Worm (Caenorhabditis elegans): ENCODE measurements around the gene ceh-79.

Gene ceh-79

ce11 chrV:13312210-13312676, 10.6 kb downstream of the ceh-79 start, which contains the start of gene nasp-2 (continued):
- no peak for TF ChIP-seq ets-4 (GFP tag; optimal IDR thresholded peaks at IDR 0.05)
- TF ChIP-seq T07F8.4 (tag; optimal IDR thresholded peaks at IDR 0.05), result no peak
- TF ChIP-seq akir-1 (GFP tag; optimal IDR thresholded peaks at IDR 0.05), result no peak
- peak; percentile 50 for TF ChIP-seq him-1 (tag; optimal IDR thresholded peaks at IDR 0.05)
- no peak for TF ChIP-seq let-607 (tag; optimal IDR thresholded peaks at IDR 0.05)
- peak; percentile 90 for TF ChIP-seq unc-130 (GFP tag; optimal IDR thresholded peaks at IDR 0.05)
- TF ChIP-seq ccch-3 (GFP tag; optimal IDR thresholded peaks at IDR 0.05), result no peak
- TF ChIP-seq nhr-80 (tag; optimal IDR thresholded peaks at IDR 0.05), result no peak
- peak; percentile 78; the same call in 1 of the 2 replicates for TF ChIP-seq ztf-28 (GFP tag; IDR thresholded peaks at IDR 0.05)
- peak; percentile 52 for TF ChIP-seq hrde-1 (tag; optimal IDR thresholded peaks at IDR 0.05; ENCODE audit: borderline replicate concordance)
- TF ChIP-seq K12H6.12 (tag; optimal IDR thresholded peaks at IDR 0.05), result no peak
- peak; percentile 99 for TF ChIP-seq xnd-1 (tag; optimal IDR thresholded peaks at IDR 0.05)
- TF ChIP-seq madf-3 (GFP tag; IDR thresholded peaks at IDR 0.05), result peak; percentile 94
- TF ChIP-seq nhr-120 (GFP tag; IDR thresholded peaks at IDR 0.05), result no peak
- no peak for TF ChIP-seq sdz-38 (tag; optimal IDR thresholded peaks at IDR 0.05)
- TF ChIP-seq madf-10 (tag; optimal IDR thresholded peaks at IDR 0.05), result no peak
- no peak for TF ChIP-seq ztf-26 (tag; optimal IDR thresholded peaks at IDR 0.05)
- TF ChIP-seq F39B2.1 (GFP tag; IDR thresholded peaks at IDR 0.05), result no peak
- no peak for TF ChIP-seq ztf-22 (GFP tag; optimal IDR thresholded peaks at IDR 0.05)
- no peak for TF ChIP-seq die-1 (tag; optimal IDR thresholded peaks at IDR 0.05)
- no peak for TF ChIP-seq cebp-2 (GFP tag; IDR thresholded peaks at IDR 0.05)
- TF ChIP-seq efl-1 (GFP tag; optimal IDR thresholded peaks at IDR 0.05), result peak; percentile 100
- peak; percentile 95 for TF ChIP-seq B0019.2 (GFP tag; conservative IDR thresholded peaks at IDR 0.05)
- peak; percentile 84 for TF ChIP-seq Y67H2A.10 (GFP tag; conservative IDR thresholded peaks at IDR 0.05)
- peak; percentile 96 for TF ChIP-seq F49E8.2 (tag; optimal IDR thresholded peaks at IDR 0.05; ENCODE audit: insufficient read depth)
- no peak for TF ChIP-seq ceh-40 (GFP tag; IDR thresholded peaks at IDR 0.05)
- no peak for TF ChIP-seq mel-28 (tag; optimal IDR thresholded peaks at IDR 0.05; ENCODE audit: borderline replicate concordance)
- no peak for TF ChIP-seq F52B5.7 (tag; optimal IDR thresholded peaks at IDR 0.05)
- peak; percentile 73 for TF ChIP-seq ceh-100 (GFP tag; IDR thresholded peaks at IDR 0.05)

ce11 chrV:13313045-13313623, 11.5 kb downstream of the ceh-79 start, which contains the start of gene C50B6.3:
TSS of gene C50B6.3 (plus strand) at chrV:13313573.
- TF ChIP-seq F33H1.4 (GFP tag; IDR thresholded peaks at IDR 0.05), result peak; percentile 64
- TF ChIP-seq attf-5 (GFP tag; optimal IDR thresholded peaks at IDR 0.05), result peak; percentile 41
- TF ChIP-seq snpc-4 (GFP tag; optimal IDR thresholded peaks at IDR 0.05), result no peak
- peak in 2 of 4 experiments; percentile 31 to 45 for TF ChIP-seq snpc-4 (tag; optimal IDR thresholded peaks at IDR 0.05)
- TF ChIP-seq gei-17 (GFP tag; optimal IDR thresholded peaks at IDR 0.05), result no peak
- TF ChIP-seq madf-8 (GFP tag; conservative IDR thresholded peaks at IDR 0.05), result peak; percentile 27; the same call in 1 of the 2 replicates
- TF ChIP-seq ceh-91 (GFP tag; IDR thresholded peaks at IDR 0.05), result peak; percentile 47; the same call in 1 of the 2 replicates
- peak; percentile 59; the same call in 1 of the 2 replicates for TF ChIP-seq mcd-1 (GFP tag; IDR thresholded peaks at IDR 0.05)
- TF ChIP-seq K12H6.12 (tag; optimal IDR thresholded peaks at IDR 0.05), result peak; percentile 44
- 0 out of 2 replicates have a peak, but pooled peaks have one; percentile 35 for TF ChIP-seq hmg-1.2 (GFP tag; IDR thresholded peaks at IDR 0.05)
- TF ChIP-seq akir-1 (GFP tag; optimal IDR thresholded peaks at IDR 0.05), result peak; percentile 63
- TF ChIP-seq madf-6 (GFP tag; IDR thresholded peaks at IDR 0.05), result peak; percentile 82
- TF ChIP-seq unc-130 (GFP tag; optimal IDR thresholded peaks at IDR 0.05), result peak; percentile 70
- TF ChIP-seq ceh-27 (GFP tag; optimal IDR thresholded peaks at IDR 0.05), result peak; percentile 82
- TF ChIP-seq lir-1 (GFP tag; conservative IDR thresholded peaks at IDR 0.05), result no peak
- 0 out of 2 replicates have a peak, but pooled peaks have one; percentile 35 for TF ChIP-seq ztf-28 (GFP tag; IDR thresholded peaks at IDR 0.05)
- TF ChIP-seq dpl-1 (GFP tag; optimal IDR thresholded peaks at IDR 0.05), result peak; percentile 40
- TF ChIP-seq F39B2.1 (GFP tag; IDR thresholded peaks at IDR 0.05), result no peak
- peak; percentile 60; the same call in 1 of the 2 replicates for TF ChIP-seq dox-1 (GFP tag; IDR thresholded peaks at IDR 0.05)
- TF ChIP-seq ccch-3 (GFP tag; optimal IDR thresholded peaks at IDR 0.05), result peak; percentile 46
- peak; percentile 96 for TF ChIP-seq ZK185.1 (tag; optimal IDR thresholded peaks at IDR 0.05; ENCODE audit: poor library complexity, severe bottlenecking)
- peak; percentile 30 for TF ChIP-seq athp-1 (tag; optimal IDR thresholded peaks at IDR 0.05)
- TF ChIP-seq efl-1 (GFP tag; optimal IDR thresholded peaks at IDR 0.05), result peak; percentile 11
- no peak for TF ChIP-seq egrh-3 (GFP tag; IDR thresholded peaks at IDR 0.05)
